Fruit fly (Drosophila melanogaster): ENCODE measurements around the gene CG43731.

CG43731 gene

dm6 chr2L:19111729-19112128, 9.9 kb downstream of the CG43731 start:
- no peak for TF ChIP-seq CG8319 (GFP tag; optimal IDR thresholded peaks at IDR 0.05)
- peak; percentile 53; the same call in 2 of the 3 replicates for TF ChIP-seq CG6163 (GFP tag; IDR thresholded peaks at IDR 0.05)
- no peak for TF ChIP-seq fd59A (GFP tag; optimal IDR thresholded peaks at IDR 0.05)
- TF ChIP-seq fkh (GFP tag; optimal IDR thresholded peaks at IDR 0.05), result peak; percentile 11
- peak; percentile 8 for TF ChIP-seq CG1621 (tag; optimal IDR thresholded peaks at IDR 0.05)
- no peak for TF ChIP-seq net (GFP tag; optimal IDR thresholded peaks at IDR 0.05)
- peak; percentile 16 for TF ChIP-seq Lpt (GFP tag; optimal IDR thresholded peaks at IDR 0.05)
- TF ChIP-seq Gug (GFP tag; IDR thresholded peaks at IDR 0.05), result no peak
- TF ChIP-seq CG8119 (GFP tag; IDR thresholded peaks at IDR 0.05), result peak; percentile 55
- TF ChIP-seq CG15336 (GFP tag; IDR thresholded peaks at IDR 0.05), result peak; percentile 22; the same call in 1 of the 2 replicates
- TF ChIP-seq pdm3 (GFP tag; optimal IDR thresholded peaks at IDR 0.05), result no peak
- TF ChIP-seq dsx (GFP tag; optimal IDR thresholded peaks at IDR 0.05; ENCODE audit: poor library complexity, severe bottlenecking), result peak; percentile 84

dm6 chr2L:19112200-19112599, 10.4 kb downstream of the CG43731 start:
- TF ChIP-seq CG3032 (tag; optimal IDR thresholded peaks at IDR 0.05) (no peak), Blimp-1 (GFP tag; optimal IDR thresholded peaks at IDR 0.05) (peak; percentile 79), svp (GFP tag) (no peak), Eip78C (GFP tag) (peak; percentile 44)

dm6 chr2L:19114183-19114776, 12.4 kb downstream of the CG43731 start, which contains the start of gene CG10561:
Gene CG10561, plus strand, starts transcription at chr2L:19114401.
- TF ChIP-seq Met (GFP tag; optimal IDR thresholded peaks at IDR 0.05) (no peak), Hr4 (GFP tag; optimal IDR thresholded peaks at IDR 0.05) (no peak), vri (GFP tag; optimal IDR thresholded peaks at IDR 0.05) (peak; percentile 66), Eip78C (GFP tag) (peak; percentile 63), CG8119 (GFP tag; IDR thresholded peaks at IDR 0.05) (no peak), fkh (GFP tag; optimal IDR thresholded peaks at IDR 0.05) (peak; percentile 21), dsx (GFP tag; optimal IDR thresholded peaks at IDR 0.05; ENCODE audit: poor library complexity, severe bottlenecking) (peak; percentile 71), cyc (GFP tag; optimal IDR thresholded peaks at IDR 0.05) (no peak), CG3919 (GFP tag; optimal IDR thresholded peaks at IDR 0.05) (no peak)

DNA sequence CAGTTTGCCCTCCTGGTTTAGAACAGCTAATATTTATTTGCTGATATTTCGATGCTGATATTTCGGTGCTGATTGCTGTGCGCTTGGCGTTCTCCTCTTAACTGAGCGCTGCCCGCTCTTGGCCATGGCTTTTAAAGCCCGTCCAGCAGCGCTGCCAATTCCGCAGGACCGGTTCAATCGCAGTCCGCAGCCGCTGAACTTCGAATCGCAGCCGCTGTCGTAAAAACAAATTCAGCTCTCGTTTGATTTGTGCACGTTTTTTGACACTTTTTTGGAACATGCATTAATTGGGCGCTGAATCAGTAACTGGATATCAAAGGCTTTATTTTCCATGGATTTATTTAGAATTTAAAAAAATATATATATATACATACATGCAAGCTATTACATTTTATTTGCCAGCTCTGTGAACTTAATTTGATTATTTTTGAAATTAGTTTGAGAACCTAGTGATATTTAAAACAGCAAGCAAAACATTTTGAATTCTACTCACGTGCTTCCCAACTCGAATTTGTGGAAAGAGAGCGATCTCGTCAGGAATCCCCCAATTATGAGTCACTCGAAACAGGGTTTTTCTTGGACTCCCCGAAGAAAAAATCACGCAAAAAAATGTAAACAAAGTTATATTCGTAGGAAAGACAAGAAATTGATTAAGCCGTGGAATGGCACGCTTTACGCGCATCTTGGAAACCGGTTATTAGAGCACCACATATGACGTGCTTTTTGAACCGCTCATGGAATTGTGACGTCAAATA, 18.5 kb downstream of the CG43731 start, which contains the start of gene Ddc:
Gene Ddc (minus strand): TSS at position 111 of the 755 bp plus-strand sequence.
- peak; percentile 6 for TF ChIP-seq esn (GFP tag; optimal IDR thresholded peaks at IDR 0.05)
- peak; percentile 22 for TF ChIP-seq CG11902 (GFP tag; optimal IDR thresholded peaks at IDR 0.05)
- TF ChIP-seq CG3032 (tag; optimal IDR thresholded peaks at IDR 0.05), result no peak
- no peak for TF ChIP-seq Ets21C (GFP tag; optimal IDR thresholded peaks at IDR 0.05)
- TF ChIP-seq CG6854 (GFP tag; optimal IDR thresholded peaks at IDR 0.05), result peak; percentile 2
- no peak for TF ChIP-seq pdm3 (GFP tag; optimal IDR thresholded peaks at IDR 0.05)
- no peak for TF ChIP-seq spab (GFP tag; optimal IDR thresholded peaks at IDR 0.05)
- TF ChIP-seq topi (GFP tag; optimal IDR thresholded peaks at IDR 0.05), result no peak
- TF ChIP-seq Eip78C (GFP tag), result peak; percentile 37
- TF ChIP-seq CG4318 (GFP tag; optimal IDR thresholded peaks at IDR 0.05), result no peak
- TF ChIP-seq Hr4 (GFP tag; optimal IDR thresholded peaks at IDR 0.05), result no peak
- TF ChIP-seq net (GFP tag; optimal IDR thresholded peaks at IDR 0.05), result peak; percentile 5
- TF ChIP-seq CG3919 (GFP tag; optimal IDR thresholded peaks at IDR 0.05), result peak; percentile 29
- TF ChIP-seq Ets96B (tag; optimal IDR thresholded peaks at IDR 0.05), result no peak
- no peak for TF ChIP-seq CG11762 (GFP tag; optimal IDR thresholded peaks at IDR 0.05; ENCODE audit: insufficient read depth)
- no peak for TF ChIP-seq dsx (GFP tag; optimal IDR thresholded peaks at IDR 0.05; ENCODE audit: poor library complexity, severe bottlenecking)
- no peak for TF ChIP-seq fd85E (GFP tag; optimal IDR thresholded peaks at IDR 0.05)
- TF ChIP-seq CG32006 (GFP tag; optimal IDR thresholded peaks at IDR 0.05), result peak; percentile 6
- TF ChIP-seq vri (GFP tag; optimal IDR thresholded peaks at IDR 0.05), result no peak
- no peak for TF ChIP-seq OdsH (GFP tag; optimal IDR thresholded peaks at IDR 0.05)
- no peak for TF ChIP-seq CG8119 (GFP tag; IDR thresholded peaks at IDR 0.05)
